Fruit fly (Drosophila melanogaster): ENCODE data around the gene hdm.

- no peak for TF ChIP-seq Sin3A (optimal IDR thresholded peaks at IDR 0.05)
- no peak for TF ChIP-seq ttk (optimal IDR thresholded peaks at IDR 0.05)
- TF ChIP-seq psq (optimal IDR thresholded peaks at IDR 0.05): no peak
- TF ChIP-seq Myc (optimal IDR thresholded peaks at IDR 0.05): no peak
- no peak for TF ChIP-seq h (optimal IDR thresholded peaks at IDR 0.05)
These were observed 47.3 kb upstream of the hdm start for dm6 chrX:7967052-7967847.

All from Kc167 (cell line).